Worm (Caenorhabditis elegans) whole organism, L4 larva: Measurements from ENCODE around the gene ndub-11.

Experiments used
- egl-27 ChIP-seq: sonication (generic microtip); optimal IDR thresholded peaks from 3 replicates; lab custom pipeline; 2017; ENCODE audit warnings: missing biosample characterization, missing genetic modification reagents, missing genetic modification characterization
- hif-1 ChIP-seq, 2 experiments: sonication (generic microtip); optimal IDR thresholded peaks; 2 replicates each; lab custom pipeline; 2016 to 2017; ENCODE audit warnings: missing compliant biosample characterization in 2 of 2, missing genetic modification characterization in 2 of 2, missing genetic modification reagents in 2 of 2, missing genotype in 2 of 2, mild to moderate bottlenecking in 1 of 2
- snpc-4 ChIP-seq: fragments of 150-350 bp; optimal IDR thresholded peaks from 2 replicates; lab custom pipeline; 2014; ENCODE audit warnings: missing biosample characterization, missing genetic modification characterization
- tra-1 ChIP-seq: fragments of 200-800 bp; sonication (Bioruptor generic); IDR thresholded peaks from 2 replicates; pipeline ENCODE4 v1.3.6; 2022; ENCODE audit warnings: missing genetic modification reagents, missing genetic modification characterization, missing compliant biosample characterization
- vab-7 ChIP-seq: fragments of 200-800 bp; sonication (Bioruptor generic); IDR thresholded peaks from 2 replicates; pipeline ENCODE4 v1.3.6; 2022; ENCODE audit warnings: missing genetic modification reagents, missing genetic modification characterization, missing compliant biosample characterization
- zag-1 ChIP-seq: fragments of 150-350 bp; optimal IDR thresholded peaks from 2 replicates; lab custom pipeline; 2014; ENCODE audit warnings: missing biosample characterization, missing genetic modification characterization

DNA sequence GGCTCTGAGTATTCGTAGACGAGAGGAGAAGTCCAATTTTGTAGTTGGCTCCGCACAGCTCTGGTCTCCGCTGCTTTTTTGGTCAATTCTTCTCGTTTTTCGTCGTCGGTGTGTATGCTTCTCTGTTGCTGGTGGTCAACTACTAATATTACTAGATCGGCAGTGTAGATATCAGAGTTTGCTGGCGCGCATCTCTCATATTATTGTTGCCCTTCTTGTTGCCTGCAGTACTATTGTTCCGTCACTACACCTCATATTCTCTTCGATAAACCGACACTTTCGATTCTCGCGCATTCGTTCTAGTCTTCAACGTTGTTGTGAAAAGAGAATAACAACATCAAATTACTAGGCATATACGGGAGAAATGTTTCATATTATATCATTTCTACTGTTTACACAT is 49.9 kb downstream of the ndub-11 start:
- TF ChIP-seq egl-27 (tag; lab: Kevin White, UChicago) = no peak
- TF ChIP-seq tra-1 = no peak
- no peak for TF ChIP-seq zag-1 (tag; lab: Kevin White, UChicago)
- no peak for TF ChIP-seq snpc-4
- no peak for TF ChIP-seq hif-1 (tag; optimal IDR thresholded peaks at IDR 0.05; lab: Kevin White, UChicago)
- no peak for TF ChIP-seq vab-7
